Fruit fly (Drosophila melanogaster) S2 (cell line): ENCODE results near the gene CG13364.

ENCODE experiments used
- CG8478 ChIP-seq: fragments of >200 bp; optimal IDR thresholded peaks from 2 replicates; lab custom pipeline; 2018
- CTCF ChIP-seq, 2 experiments: fragments of >200 bp; optimal IDR thresholded peaks; 2 replicates each; lab custom pipeline; 2018

DNA sequence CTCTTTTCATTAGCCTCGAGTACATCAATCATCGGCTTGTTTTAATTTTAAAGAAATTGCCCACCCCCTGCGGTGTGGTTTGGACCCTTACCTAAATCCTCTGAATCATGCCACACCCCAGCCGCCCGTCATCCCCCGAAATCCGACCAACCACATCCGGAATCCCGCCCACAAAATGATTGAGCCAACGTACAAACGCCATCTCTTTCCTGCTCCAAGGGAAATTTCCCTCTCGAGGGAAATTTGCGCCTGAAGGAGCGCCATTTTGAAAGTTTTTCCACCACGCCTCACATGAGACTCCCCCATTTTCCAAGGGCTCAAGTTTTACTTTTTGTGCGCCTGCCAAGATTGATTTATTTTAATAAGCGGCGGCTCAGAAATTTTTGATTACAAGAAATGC, 15.0 kb downstream of the CG13364 start:
- TF ChIP-seq CTCF (optimal IDR thresholded peaks at IDR 0.05; lab: Kevin White, UChicago) (no peak), CG8478 (no peak)
